Worm (Caenorhabditis elegans): ENCODE results near the gene F58H1.3.

F58H1.3 gene

DNA sequence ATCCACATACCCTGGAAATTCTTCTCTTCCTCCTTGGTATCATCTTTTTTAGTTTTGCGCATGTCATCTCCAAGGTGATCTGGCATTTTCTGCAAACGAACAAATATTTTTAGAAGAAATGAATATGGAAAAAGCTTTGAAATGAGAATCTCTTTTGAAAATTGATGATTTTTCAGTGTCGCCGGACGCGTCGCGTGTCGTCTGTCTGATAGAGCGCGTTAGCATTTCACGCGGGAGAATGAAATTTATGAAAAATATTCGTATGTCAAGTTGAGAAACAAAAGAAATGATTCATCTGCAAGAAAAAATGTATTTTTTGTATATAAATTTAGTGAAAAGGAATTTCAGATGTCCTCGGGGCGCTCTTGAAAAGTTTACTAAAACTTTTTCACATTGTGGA, 48.5 kb downstream of the F58H1.3 start, which contains the start of gene rpt-1 (continued):
- TF ChIP-seq hlh-4 (tag; optimal IDR thresholded peaks at IDR 0.05) (no peak), mep-1 (tag; optimal IDR thresholded peaks at IDR 0.05) (peak; percentile 74), sox-4 (tag; optimal IDR thresholded peaks at IDR 0.05) (no peak), ceh-90 (tag; optimal IDR thresholded peaks at IDR 0.05) (no peak), ceh-82 (tag; optimal IDR thresholded peaks at IDR 0.05) (peak; percentile 41 to 76 (median 71)), zip-4 (GFP tag; optimal IDR thresholded peaks at IDR 0.05) (no peak), nhr-76 (tag; optimal IDR thresholded peaks at IDR 0.05) (no peak), ceh-63 (GFP tag; optimal IDR thresholded peaks at IDR 0.05) (no peak), fkh-10 (GFP tag; optimal IDR thresholded peaks at IDR 0.05) (no peak), nhr-90 (tag; optimal IDR thresholded peaks at IDR 0.05; ENCODE audit: poor library complexity) (peak; percentile 6), hpl-2 (GFP tag; optimal IDR thresholded peaks at IDR 0.05) (no peak), efl-3 (GFP tag; optimal IDR thresholded peaks at IDR 0.05) (no peak), mef-2 (tag; optimal IDR thresholded peaks at IDR 0.05) (no peak), mdl-1 (tag; optimal IDR thresholded peaks at IDR 0.05) (peak in 1 of 2 experiments; percentile 68), grh-1 (GFP tag; IDR thresholded peaks at IDR 0.05) (no peak), lir-3 (tag; optimal IDR thresholded peaks at IDR 0.05; ENCODE audit: poor library complexity) (no peak), ztf-11 (tag; optimal IDR thresholded peaks at IDR 0.05) (no peak), sup-37 (GFP tag; optimal IDR thresholded peaks at IDR 0.05) (no peak), zag-1 (tag; optimal IDR thresholded peaks at IDR 0.05) (no peak), alr-1 (tag; optimal IDR thresholded peaks at IDR 0.05; ENCODE audit: borderline replicate concordance) (no peak), efl-1 (optimal IDR thresholded peaks at IDR 0.05) (peak; percentile 92 to 98), efl-1 (GFP tag; optimal IDR thresholded peaks at IDR 0.05 in 1 of 2) (peak; percentile 91 to 99), nhr-20 (tag; optimal IDR thresholded peaks at IDR 0.05) (peak; percentile 69), blmp-1 (tag; optimal IDR thresholded peaks at IDR 0.05) (peak; percentile 84), lsy-2 (tag; optimal IDR thresholded peaks at IDR 0.05) (peak; percentile 66 to 88), snu-23 (GFP tag; optimal IDR thresholded peaks at IDR 0.05) (peak; percentile 68), hlh-17 (GFP tag; optimal IDR thresholded peaks at IDR 0.05; ENCODE audit: borderline replicate concordance) (no peak), xbp-1 (tag; optimal IDR thresholded peaks at IDR 0.05) (peak; percentile 55), lin-14 (GFP tag; optimal IDR thresholded peaks at IDR 0.05) (peak; percentile 65), tlp-1 (tag; optimal IDR thresholded peaks at IDR 0.05) (no peak), nhr-12 (tag; optimal IDR thresholded peaks at IDR 0.05) (no peak), C16A3.4 (tag; optimal IDR thresholded peaks at IDR 0.05) (peak; percentile 73), fkh-4 (tag; optimal IDR thresholded peaks at IDR 0.05; ENCODE audit: borderline replicate concordance) (no peak), nhr-84 (tag; optimal IDR thresholded peaks at IDR 0.05) (no peak), unc-98 (GFP tag; IDR thresholded peaks at IDR 0.05) (no peak), irx-1 (tag; optimal IDR thresholded peaks at IDR 0.05) (no peak), lin-15B (tag; optimal IDR thresholded peaks at IDR 0.05) (peak; percentile 83), fkh-8 (tag; optimal IDR thresholded peaks at IDR 0.05) (peak; percentile 44), lin-39 (tag; optimal IDR thresholded peaks at IDR 0.05) (no peak), unc-62 (GFP tag; optimal IDR thresholded peaks at IDR 0.05) (no peak), lin-13 (GFP tag; optimal IDR thresholded peaks at IDR 0.05) (peak; percentile 42), snpc-4 (tag; optimal IDR thresholded peaks at IDR 0.05) (peak; percentile 94), nhr-237 (tag; optimal IDR thresholded peaks at IDR 0.05) (no peak), sptf-1 (tag; optimal IDR thresholded peaks at IDR 0.05) (no peak), unc-130 (tag; optimal IDR thresholded peaks at IDR 0.05) (peak; percentile 79), ceh-88 (GFP tag; IDR thresholded peaks at IDR 0.05) (no peak), rnt-1 (tag; optimal IDR thresholded peaks at IDR 0.05) (peak; percentile 56), ces-1 (GFP tag; optimal IDR thresholded peaks at IDR 0.05) (no peak), pag-3 (tag; optimal IDR thresholded peaks at IDR 0.05; ENCODE audit: borderline replicate concordance, insufficient read depth) (no peak), C34B4.2 (tag; optimal IDR thresholded peaks at IDR 0.05) (no peak), pax-3 (tag; optimal IDR thresholded peaks at IDR 0.05) (no peak), nhr-28 (tag; optimal IDR thresholded peaks at IDR 0.05) (no peak), nhr-85 (tag) (peak; percentile 59), nhr-47 (tag; optimal IDR thresholded peaks at IDR 0.05) (peak; percentile 65)

Measured in whole organism, L1 larva.